Worm (Caenorhabditis elegans) whole organism, L1 larva: ENCODE results near the gene ins-32.
"Not testable (repeated sequence)": the region's sequence is repeated elsewhere in the genome, so short reads cannot be mapped to it uniquely, and the experiment has no call there.

Experiments used
- aly-2 ChIP-seq: fragments of 150-350 bp; optimal IDR thresholded peaks from 2 replicates; lab custom pipeline; 2014; ENCODE audit warnings: missing biosample characterization, missing genetic modification characterization
- ceh-82 ChIP-seq, 3 experiments: fragments of 150-350 bp in 1 of 3; sonication (generic microtip) in 2 of 3; optimal IDR thresholded peaks; 2 replicates each; lab custom pipeline; 2014 to 2017; ENCODE audit warnings: missing biosample characterization in 3 of 3, missing genetic modification characterization in 3 of 3
- egl-27 ChIP-seq, 2 experiments: fragments of 150-350 bp in 1 of 2; sonication (generic microtip); optimal IDR thresholded peaks; 3 replicates each; lab custom pipeline; 2017 to 2018; ENCODE audit warnings: missing biosample characterization in 2 of 2, missing genetic modification characterization in 2 of 2, missing genetic modification reagents in 2 of 2
- elt-2 ChIP-seq: sonication (generic microtip); optimal IDR thresholded peaks from 2 replicates; lab custom pipeline; 2016; ENCODE audit warnings: missing genetic modification characterization, mild to moderate bottlenecking, inconsistent platforms, missing compliant biosample characterization, missing genetic modification reagents
- fkh-10 ChIP-seq: sonication (generic microtip); optimal IDR thresholded peaks from 2 replicates; lab custom pipeline; 2017; ENCODE audit warnings: missing biosample characterization, missing genetic modification reagents, missing genetic modification characterization
- fkh-4 ChIP-seq: sonication (generic microtip); optimal IDR thresholded peaks from 2 replicates; lab custom pipeline; 2016; ENCODE audit warnings: missing compliant biosample characterization, missing genetic modification characterization, borderline replicate concordance
- hpl-2 ChIP-seq: fragments of 150-350 bp; optimal IDR thresholded peaks from 2 replicates; lab custom pipeline; 2014; ENCODE audit warnings: missing biosample characterization, missing genetic modification reagents, missing genetic modification characterization
- lsy-2 ChIP-seq, 2 experiments: fragments of 150-350 bp; optimal IDR thresholded peaks; 2 replicates each; lab custom pipeline; 2014; ENCODE audit warnings: missing biosample characterization in 2 of 2, missing genetic modification characterization in 2 of 2
- mdl-1 ChIP-seq, 2 experiments: fragments of 150-350 bp; optimal IDR thresholded peaks; 2 replicates each; lab custom pipeline; 2014 to 2017; ENCODE audit warnings: missing biosample characterization in 2 of 2, missing genetic modification characterization in 2 of 2, inconsistent platforms in 1 of 2
- nhr-12 ChIP-seq: sonication (generic microtip); optimal IDR thresholded peaks from 2 replicates; lab custom pipeline; 2017; ENCODE audit warnings: missing biosample characterization, missing genetic modification characterization
- nhr-76 ChIP-seq: sonication (generic microtip); optimal IDR thresholded peaks from 2 replicates; lab custom pipeline; 2017; ENCODE audit warnings: missing biosample characterization, missing genetic modification characterization
- sptf-1 ChIP-seq: fragments of 150-350 bp; optimal IDR thresholded peaks from 2 replicates; lab custom pipeline; 2014; ENCODE audit warnings: missing biosample characterization, missing genetic modification characterization
- sup-37 ChIP-seq: fragments of 200-800 bp; sonication (Bioruptor generic); optimal IDR thresholded peaks from 2 replicates; lab custom pipeline; 2018; ENCODE audit warnings: mild to moderate bottlenecking, missing genetic modification characterization, missing compliant biosample characterization
- zip-4 ChIP-seq: fragments of 200-800 bp; sonication (Bioruptor generic); optimal IDR thresholded peaks from 2 replicates; lab custom pipeline; 2018; ENCODE audit warnings: mild to moderate bottlenecking, missing genetic modification characterization, moderate library complexity, missing compliant biosample characterization

- TF ChIP-seq hpl-2 (GFP tag; lab: Kevin White, UChicago); fkh-10 (GFP tag; lab: Kevin White, UChicago); nhr-12 (tag; lab: Kevin White, UChicago); elt-2 (tag; lab: Kevin White, UChicago); sup-37 (GFP tag; lab: Kevin White, UChicago); egl-27 (tag; optimal IDR thresholded peaks at IDR 0.05; lab: Kevin White, UChicago); mdl-1 (tag; optimal IDR thresholded peaks at IDR 0.05; lab: Kevin White, UChicago); fkh-4 (tag; lab: Kevin White, UChicago); aly-2; zip-4 (GFP tag; lab: Kevin White, UChicago); ceh-82 (tag; optimal IDR thresholded peaks at IDR 0.05; lab: Kevin White, UChicago); nhr-76 (tag; lab: Kevin White, UChicago); sptf-1: not testable (repeated sequence)
- TF ChIP-seq lsy-2 (tag; optimal IDR thresholded peaks at IDR 0.05; lab: Kevin White, UChicago): peak; percentile 30 to 46
These were observed 13.2 kb upstream of the ins-32 start, which contains the start of gene fbxa-24 for ce11 chrII:3816251-3816849.
